Fruit fly (Drosophila melanogaster) whole organism: Measurements from ENCODE around the gene Polr2J.

Experiments
- CG8478 ChIP-seq: fragments of >200 bp; optimal IDR thresholded peaks from 2 replicates; lab custom pipeline; 2018; ENCODE audit warnings: inconsistent platforms
- Dll ChIP-seq: fragments of >200 bp; optimal IDR thresholded peaks from 2 replicates; lab custom pipeline; 2017
- EcR ChIP-seq, 2 experiments: fragments of >200 bp; optimal IDR thresholded peaks; 2 replicates each; lab custom pipeline; 2017; ENCODE audit warnings: missing biosample characterization in 2 of 2, missing genetic modification characterization in 2 of 2, missing genetic modification reagents in 2 of 2
- pan ChIP-seq: fragments of >200 bp; optimal IDR thresholded peaks from 2 replicates; lab custom pipeline; 2017
- psq ChIP-seq: fragments of >200 bp; optimal IDR thresholded peaks from 2 replicates; lab custom pipeline; 2017
- usp ChIP-seq: fragments of >200 bp; optimal IDR thresholded peaks from 2 replicates; lab custom pipeline; 2017; ENCODE audit warnings: missing biosample characterization, missing genetic modification characterization, mixed read lengths

Polr2J gene

DNA sequence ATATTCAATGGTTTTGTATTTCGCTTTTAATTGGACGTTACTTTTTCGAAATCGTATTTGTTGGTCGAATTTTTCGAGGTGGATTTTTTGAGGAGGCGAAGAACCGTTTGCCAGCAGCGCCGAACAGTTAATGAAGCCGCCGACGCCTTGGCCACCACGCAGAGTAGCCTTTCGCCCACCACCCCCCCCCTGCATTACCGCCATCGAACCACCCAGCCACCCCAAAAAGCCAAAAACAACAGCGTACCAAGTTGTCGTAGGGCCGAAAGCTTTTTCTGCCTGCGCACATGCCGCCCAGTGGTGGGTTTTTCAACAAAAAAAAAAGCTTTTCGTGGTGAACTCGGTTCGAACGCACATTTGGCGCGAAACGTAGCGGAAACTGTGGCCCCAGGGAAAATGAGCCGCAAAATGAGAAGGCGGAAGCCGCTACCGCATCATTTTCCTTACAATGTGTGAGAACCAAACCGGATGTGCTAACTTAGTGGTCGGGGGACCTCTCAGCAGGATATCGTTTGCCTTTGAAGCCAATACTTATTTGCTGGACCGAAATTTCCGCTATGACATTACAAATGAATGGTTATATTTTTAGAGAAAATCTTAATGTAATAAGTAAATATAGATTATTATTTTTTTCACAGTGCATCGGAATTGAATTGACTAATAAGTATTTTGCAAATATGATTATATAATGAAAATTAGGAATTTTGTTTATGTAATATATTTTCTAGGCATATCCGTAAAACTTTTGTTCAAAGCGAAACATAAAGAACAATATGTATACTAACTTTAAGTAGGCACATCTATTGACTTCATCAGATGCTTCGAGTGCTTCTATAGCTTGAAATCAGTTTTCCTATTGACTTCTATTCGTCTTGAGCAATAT, 23.1 kb upstream of the Polr2J start, which contains the start of the genes Dif and CG5043:
TSS of gene Dif (minus strand) at position 132 of the 883 bp plus-strand sequence.
TSS of gene CG5043 (plus strand) at position 833 of the 883 bp plus-strand sequence.
- TF ChIP-seq pan (lab: Kevin White, UChicago) (no peak), Dll (lab: Kevin White, UChicago) (no peak), usp (GFP tag; lab: Kevin White, UChicago) (no peak), psq (lab: Kevin White, UChicago) (no peak), EcR (GFP tag; optimal IDR thresholded peaks at IDR 0.05; lab: Kevin White, UChicago) (no peak), CG8478 (no peak)

DNA sequence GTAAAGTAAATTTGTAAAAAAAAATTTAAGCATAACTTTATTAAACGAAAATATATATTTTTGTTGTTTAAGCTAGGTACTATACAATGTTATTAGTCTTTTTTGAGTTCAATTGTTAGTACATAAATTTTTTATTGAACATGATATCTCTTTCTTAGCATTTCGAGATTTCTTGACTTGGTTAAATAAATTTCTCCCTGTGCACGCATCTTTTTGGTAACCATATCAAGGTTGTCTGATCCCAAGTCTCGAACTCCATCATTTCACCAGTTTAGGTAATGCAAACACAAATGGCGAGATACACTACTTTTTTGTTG, 21.1 kb upstream of the Polr2J start:
- TF ChIP-seq CG8478 (no peak), pan (lab: Kevin White, UChicago) (no peak), usp (GFP tag; lab: Kevin White, UChicago) (no peak), Dll (lab: Kevin White, UChicago) (no peak), EcR (GFP tag; optimal IDR thresholded peaks at IDR 0.05; lab: Kevin White, UChicago) (no peak), psq (lab: Kevin White, UChicago) (no peak)

DNA sequence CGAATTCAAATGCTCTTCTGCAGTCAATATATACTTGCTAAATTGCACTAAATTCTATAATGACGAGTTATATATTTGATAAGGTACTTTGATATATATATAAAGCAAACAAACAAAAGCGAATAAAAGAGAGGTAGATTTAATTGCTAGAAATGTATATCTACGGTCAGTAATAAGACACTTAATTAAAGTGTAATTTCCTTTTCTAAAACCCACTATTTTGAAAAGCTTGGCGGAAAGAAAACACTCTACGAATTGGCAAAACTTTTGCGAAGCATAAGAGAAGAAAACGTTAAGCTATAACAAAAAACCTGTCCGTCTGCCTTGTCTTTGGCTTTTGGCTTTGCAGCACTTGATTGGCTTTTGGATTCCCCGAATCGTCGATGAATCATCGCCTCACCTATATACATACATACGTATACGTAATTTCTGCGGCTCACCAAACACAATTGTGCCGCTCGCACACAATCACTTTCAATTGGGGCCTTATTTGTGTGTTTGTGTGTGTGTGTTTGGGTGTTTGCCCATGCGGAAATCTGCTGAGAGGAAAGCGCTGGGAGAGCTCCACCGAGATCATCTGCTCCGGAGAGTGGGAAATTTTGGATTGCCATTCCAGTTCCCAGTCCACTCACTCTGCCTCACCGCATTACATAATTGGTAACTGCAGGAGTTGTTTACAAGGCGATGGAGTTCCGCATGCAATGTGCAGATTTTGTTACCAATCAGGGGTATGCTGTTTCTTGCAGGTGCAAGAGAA, 20.6 kb upstream of the Polr2J start:
- TF ChIP-seq Dll (lab: Kevin White, UChicago) (no peak), CG8478 (no peak), psq (lab: Kevin White, UChicago) (no peak), EcR (GFP tag; optimal IDR thresholded peaks at IDR 0.05; lab: Kevin White, UChicago) (no peak), usp (GFP tag; lab: Kevin White, UChicago) (no peak), pan (lab: Kevin White, UChicago) (no peak)

DNA sequence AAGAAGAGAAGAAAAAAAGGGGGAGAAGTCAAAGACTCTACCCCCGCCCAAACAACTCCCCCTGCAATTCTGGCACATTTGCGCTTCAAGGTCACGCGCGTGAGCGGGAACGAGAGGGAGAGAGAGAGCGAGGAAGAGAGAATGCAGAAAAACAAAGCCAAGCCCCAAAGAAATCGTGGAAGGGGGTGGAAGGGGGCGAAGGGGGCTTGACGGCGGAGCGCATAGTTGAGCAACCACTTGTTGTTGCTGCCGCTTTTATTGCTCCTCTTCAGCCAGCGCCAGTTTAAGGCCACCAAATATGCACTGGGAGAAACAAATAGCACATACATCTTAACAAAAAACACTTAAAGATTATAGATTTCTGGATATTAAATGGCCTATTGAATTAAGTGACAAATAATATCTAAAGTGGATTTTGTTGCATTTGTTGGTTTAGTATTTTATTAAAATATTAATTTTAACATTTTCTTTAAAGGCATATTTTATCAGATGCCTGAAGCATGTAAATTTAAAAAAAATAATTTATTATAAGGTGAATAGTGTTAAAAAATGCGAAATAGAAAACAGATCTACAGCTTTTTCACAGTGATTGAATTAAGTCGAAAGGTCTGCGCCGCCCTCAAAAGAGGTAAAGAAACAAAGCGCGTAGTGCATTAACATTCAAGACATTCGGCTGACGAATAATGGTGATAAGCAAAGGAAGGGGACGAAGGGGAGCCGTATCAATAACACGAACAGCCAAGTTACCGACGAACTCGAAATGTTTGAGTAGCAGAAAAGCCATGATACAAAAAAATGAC, 19.8 kb upstream of the Polr2J start:
- TF ChIP-seq usp (GFP tag; lab: Kevin White, UChicago), result no peak
- no peak for TF ChIP-seq pan (lab: Kevin White, UChicago)
- no peak for TF ChIP-seq CG8478
- no peak for TF ChIP-seq psq (lab: Kevin White, UChicago)
- peak; percentile 60 to 70 for TF ChIP-seq EcR (GFP tag; optimal IDR thresholded peaks at IDR 0.05; lab: Kevin White, UChicago)

DNA sequence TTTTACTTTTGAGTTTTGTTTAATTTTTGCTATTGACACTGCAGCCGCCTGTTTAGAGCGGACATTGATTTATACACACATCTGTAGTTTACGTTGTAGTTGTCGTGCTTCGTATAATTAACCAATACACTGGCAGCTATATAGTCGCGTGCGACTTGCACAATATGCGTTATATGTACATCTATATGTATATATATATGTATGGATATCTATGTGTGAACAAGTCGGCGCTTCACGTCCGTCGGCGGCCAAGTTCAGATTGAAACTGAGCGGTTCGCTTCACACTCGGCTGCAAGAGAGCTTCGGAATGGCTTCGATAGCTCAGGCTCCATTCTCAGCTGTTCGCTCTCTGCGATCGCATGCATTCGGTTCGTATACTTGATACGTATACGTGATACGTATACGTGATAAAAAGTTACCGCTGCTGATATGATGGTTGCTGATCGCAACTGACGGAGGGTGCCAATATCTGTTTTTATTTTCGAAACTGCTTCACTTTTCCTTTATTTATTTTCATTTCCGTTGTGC, 17.8 kb upstream of the Polr2J start:
- TF ChIP-seq pan (lab: Kevin White, UChicago), result no peak
- no peak for TF ChIP-seq CG8478
- no peak for TF ChIP-seq Dll (lab: Kevin White, UChicago)
- TF ChIP-seq usp (GFP tag; lab: Kevin White, UChicago), result no peak
- TF ChIP-seq psq (lab: Kevin White, UChicago), result no peak
- no peak for TF ChIP-seq EcR (GFP tag; optimal IDR thresholded peaks at IDR 0.05; lab: Kevin White, UChicago)

DNA sequence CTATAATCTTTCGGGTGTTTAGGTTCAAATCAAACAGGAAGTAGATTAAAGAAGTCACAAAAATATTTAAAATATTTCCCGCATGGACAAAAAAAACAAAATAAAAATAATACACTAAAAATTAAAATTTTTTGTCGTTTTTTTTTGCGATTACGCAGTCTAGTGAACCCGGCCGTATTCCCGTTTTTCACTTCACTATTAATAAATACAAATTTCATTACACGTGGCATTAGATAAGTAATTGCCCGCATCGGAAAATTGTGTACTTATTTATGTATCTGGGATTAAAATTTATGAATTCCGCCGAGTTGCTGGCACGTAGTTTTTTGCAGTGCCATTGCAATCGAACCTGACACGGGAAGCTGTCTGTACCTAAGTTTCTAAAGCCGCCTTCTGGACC, 17.0 kb upstream of the Polr2J start:
- TF ChIP-seq CG8478 (no peak), psq (lab: Kevin White, UChicago) (no peak), EcR (GFP tag; optimal IDR thresholded peaks at IDR 0.05; lab: Kevin White, UChicago) (no peak), Dll (lab: Kevin White, UChicago) (no peak), usp (GFP tag; lab: Kevin White, UChicago) (no peak), pan (lab: Kevin White, UChicago) (no peak)

DNA sequence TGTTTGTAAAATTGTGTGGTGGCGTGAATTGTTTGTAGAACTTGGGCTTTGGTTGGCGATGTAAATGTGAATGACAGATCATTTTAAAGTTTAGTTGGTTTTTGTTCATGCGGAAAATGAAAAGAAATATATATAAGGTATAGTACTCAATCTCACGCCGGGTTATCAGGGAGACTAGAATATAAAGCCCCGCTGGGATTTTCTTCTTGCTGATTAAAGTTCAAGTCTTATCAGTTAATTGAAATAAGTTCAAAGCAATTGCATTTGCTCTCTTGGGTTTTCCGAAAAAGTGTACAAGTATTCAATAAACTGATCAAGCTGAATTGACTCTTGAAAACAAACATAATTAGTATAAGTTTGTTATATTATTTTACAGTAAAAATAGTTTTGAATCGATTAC, 15.2 kb upstream of the Polr2J start:
- no peak for TF ChIP-seq usp (GFP tag; lab: Kevin White, UChicago)
- no peak for TF ChIP-seq pan (lab: Kevin White, UChicago)

DNA sequence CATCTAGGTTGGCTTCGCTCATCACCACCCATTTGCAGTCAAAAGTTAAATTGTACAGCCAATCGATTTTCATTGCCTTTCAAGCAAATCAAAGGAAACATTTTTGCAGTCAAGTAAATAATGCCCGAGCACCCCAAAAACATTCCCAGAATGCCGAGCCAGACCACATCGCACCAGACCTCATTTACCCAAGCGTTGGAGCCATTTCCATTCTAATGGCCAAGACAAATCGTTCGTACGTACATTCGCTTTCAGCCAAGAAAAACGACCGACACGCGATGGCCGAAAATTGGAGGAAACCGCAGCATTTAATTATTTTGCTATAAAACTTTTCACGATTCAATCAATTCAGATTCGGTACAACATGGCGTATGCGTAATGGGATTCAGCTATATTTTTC, 14.8 kb upstream of the Polr2J start:
- TF ChIP-seq psq (lab: Kevin White, UChicago) (no peak), EcR (GFP tag; optimal IDR thresholded peaks at IDR 0.05; lab: Kevin White, UChicago) (no peak), Dll (lab: Kevin White, UChicago) (no peak), usp (GFP tag; lab: Kevin White, UChicago) (no peak), pan (lab: Kevin White, UChicago) (no peak), CG8478 (no peak)

DNA sequence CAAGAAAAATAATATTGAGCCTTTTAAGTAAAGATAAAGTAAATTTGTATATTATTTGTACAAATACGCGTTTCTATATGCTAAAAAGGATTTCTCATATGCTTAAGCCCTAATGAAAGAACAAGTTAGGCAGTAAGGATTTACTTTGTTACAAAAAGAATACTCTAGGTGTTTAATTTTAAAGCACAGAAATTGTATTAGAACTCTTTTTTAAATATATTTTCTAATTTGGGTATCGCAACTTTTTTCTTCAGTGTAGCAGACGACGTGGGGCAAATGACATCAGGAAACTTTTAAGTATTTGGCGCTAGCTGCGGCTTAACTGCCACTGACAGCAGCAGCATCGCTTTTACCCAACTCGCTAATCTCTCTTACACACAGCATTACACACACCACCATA, 11.9 kb upstream of the Polr2J start:
- TF ChIP-seq usp (GFP tag; lab: Kevin White, UChicago) (no peak), psq (lab: Kevin White, UChicago) (no peak), Dll (lab: Kevin White, UChicago) (no peak), EcR (GFP tag; optimal IDR thresholded peaks at IDR 0.05; lab: Kevin White, UChicago) (no peak), pan (lab: Kevin White, UChicago) (no peak), CG8478 (no peak)

DNA sequence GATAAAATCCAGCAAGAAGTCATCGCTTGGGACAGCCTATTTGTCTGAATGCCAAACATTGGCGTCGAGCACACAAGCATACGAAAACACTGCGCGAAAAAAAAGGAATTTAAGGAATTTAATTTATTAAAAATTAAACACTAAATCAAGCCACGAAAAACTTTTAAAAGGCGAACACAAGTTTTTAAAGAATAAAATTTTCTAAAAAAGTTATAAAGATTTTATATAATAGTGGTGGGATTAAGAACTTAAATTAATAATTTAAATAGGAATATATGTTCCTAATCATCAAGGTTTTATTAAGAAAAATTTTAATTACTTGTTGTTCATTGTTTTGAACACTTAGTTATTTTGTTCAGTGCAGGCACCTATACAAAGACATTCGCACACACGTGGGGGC, 11.2 kb upstream of the Polr2J start:
- no peak for TF ChIP-seq EcR (GFP tag; optimal IDR thresholded peaks at IDR 0.05; lab: Kevin White, UChicago)
- TF ChIP-seq Dll (lab: Kevin White, UChicago), result no peak

DNA sequence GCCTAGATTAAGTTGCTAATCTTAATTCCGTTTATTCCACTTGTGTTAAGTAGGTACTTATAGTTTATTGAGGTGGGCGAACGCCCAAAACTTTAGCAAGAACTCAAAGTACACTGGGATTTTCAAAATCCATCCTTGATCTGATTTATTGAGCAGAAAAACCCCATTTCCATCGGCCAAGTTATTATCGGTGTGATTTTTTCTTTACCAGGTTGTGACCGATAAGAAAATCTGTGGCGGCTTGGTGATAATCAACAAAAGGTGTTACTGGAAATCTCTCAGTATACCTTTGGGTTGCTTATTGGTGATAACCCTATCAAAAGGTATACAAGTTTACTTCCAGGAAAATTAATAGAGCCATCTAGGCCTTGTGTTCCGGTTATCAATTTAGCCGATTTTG, 10.2 kb upstream of the Polr2J start:
- TF ChIP-seq Dll (lab: Kevin White, UChicago) (no peak), pan (lab: Kevin White, UChicago) (no peak), psq (lab: Kevin White, UChicago) (no peak), CG8478 (no peak)
